Fruit fly (Drosophila melanogaster) S2 (cell line): Measurements from ENCODE around the gene snRNP-U1-C.

Source experiments
- CG8478 ChIP-seq: fragments of >200 bp; optimal IDR thresholded peaks from 2 replicates; lab custom pipeline; 2018
- CTCF ChIP-seq, 2 experiments: fragments of >200 bp; optimal IDR thresholded peaks; 2 replicates each; lab custom pipeline; 2018

DNA sequence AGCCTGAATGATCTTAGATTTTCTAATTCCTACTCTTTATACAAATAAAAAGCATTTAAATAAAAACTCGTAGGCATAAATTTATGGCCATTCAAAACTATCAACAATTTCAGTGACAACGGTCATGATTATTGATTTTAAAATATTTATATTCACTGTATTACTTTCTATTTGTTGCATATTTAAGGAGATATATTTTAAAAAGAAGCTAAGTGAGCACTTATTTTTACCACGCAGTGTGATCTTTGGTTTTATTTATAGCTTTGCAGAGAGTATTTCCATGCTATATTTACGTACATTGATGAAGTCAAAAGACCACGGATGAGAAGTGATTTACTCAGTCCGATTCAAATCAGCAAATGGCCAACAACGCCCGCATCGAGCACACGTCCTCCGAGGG lies 41.3 kb upstream of the snRNP-U1-C start, which contains the start of gene CG14285:
- TF ChIP-seq CTCF (optimal IDR thresholded peaks at IDR 0.05; lab: Kevin White, UChicago) = no peak
- no peak for TF ChIP-seq CG8478 (lab: Kevin White, UChicago)
